Fruit fly (Drosophila melanogaster) Kc167 (cell line): ENCODE data around the gene CG3149.

Source experiments
- Myc ChIP-seq: fragments of >200 bp; optimal IDR thresholded peaks from 2 replicates; lab custom pipeline; 2017; ENCODE audit warnings: missing external identifiers
- Sin3A ChIP-seq: fragments of >200 bp; optimal IDR thresholded peaks from 2 replicates; lab custom pipeline; 2018; ENCODE audit warnings: missing external identifiers
- h ChIP-seq: fragments of >200 bp; optimal IDR thresholded peaks from 3 replicates; lab custom pipeline; 2018; ENCODE audit warnings: missing external identifiers
- insv ChIP-seq: fragments of >200 bp; optimal IDR thresholded peaks from 3 replicates; lab custom pipeline; 2018; ENCODE audit warnings: missing external identifiers
- psq ChIP-seq: fragments of >200 bp; optimal IDR thresholded peaks from 2 replicates; lab custom pipeline; 2017; ENCODE audit warnings: missing external identifiers
- ttk ChIP-seq: sonication (Bioruptor generic); optimal IDR thresholded peaks from 2 replicates; lab custom pipeline; 2017; ENCODE audit warnings: missing external identifiers

The CG3149 gene

DNA sequence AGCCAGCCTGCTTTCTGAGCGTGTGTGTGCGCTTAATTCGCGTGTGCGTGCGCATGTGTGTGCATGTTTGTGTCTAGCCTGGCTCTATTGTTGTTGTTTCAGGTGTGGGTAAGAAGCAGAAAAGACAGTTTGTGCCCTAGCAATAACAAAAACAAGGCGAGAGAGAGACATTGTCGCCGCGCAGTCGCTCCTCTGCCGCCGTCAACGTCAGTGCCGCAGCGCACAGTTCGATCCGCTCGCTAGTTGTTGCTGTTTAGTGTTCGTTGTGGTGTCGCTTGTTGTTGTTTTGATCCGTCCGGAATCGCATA lies 4.8 kb downstream of the CG3149 start:
- TF ChIP-seq Myc (lab: Kevin White, UChicago) (no peak), Sin3A (lab: Kevin White, UChicago) (no peak), ttk (lab: Kevin White, UChicago) (no peak), psq (lab: Kevin White, UChicago) (no peak), insv (lab: Kevin White, UChicago) (no peak), h (lab: Kevin White, UChicago) (no peak)

DNA sequence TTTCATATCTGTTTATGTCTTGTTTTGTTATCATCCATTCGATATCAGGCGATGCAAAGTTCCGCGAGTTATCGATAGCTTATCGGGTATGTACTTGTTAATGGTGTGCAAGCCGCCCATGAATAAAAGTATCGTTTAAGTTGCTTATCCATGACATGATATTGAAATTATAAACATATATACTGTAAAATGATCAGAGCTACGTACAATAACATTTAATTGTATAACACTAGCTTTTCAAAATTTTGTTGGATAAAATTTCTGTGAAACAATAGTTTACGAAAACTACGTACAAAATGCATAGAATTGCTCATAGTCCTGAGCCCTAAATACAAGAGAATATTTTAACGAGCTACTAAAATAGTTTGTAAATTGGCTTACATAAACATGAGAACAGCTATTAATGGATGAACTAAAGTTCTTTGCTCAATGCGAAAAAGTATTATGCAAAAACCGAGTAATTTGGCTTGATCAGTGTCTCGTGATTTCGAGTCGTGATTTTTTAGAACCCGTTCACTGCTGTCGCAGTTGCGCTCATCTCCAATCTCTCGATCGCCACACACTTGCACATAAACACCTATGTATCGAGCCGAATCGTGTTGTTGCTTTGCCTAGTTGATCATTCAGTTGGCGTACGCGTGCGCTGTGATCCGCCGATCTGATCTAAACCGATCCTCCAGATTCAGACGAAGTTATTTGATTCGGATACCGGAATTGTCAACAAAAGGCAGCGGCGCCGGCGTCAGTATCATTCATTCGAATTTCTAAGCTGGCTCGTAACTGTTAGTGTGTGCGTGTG lies 5.4 kb downstream of the CG3149 start, which contains the start of the genes PGAP1 and cv:
TSS of gene PGAP1 (minus strand) at position 57 of the 799 bp plus-strand sequence.
TSS of gene cv (plus strand) at position 586 of the 799 bp plus-strand sequence.
- TF ChIP-seq insv (lab: Kevin White, UChicago) (no peak), psq (lab: Kevin White, UChicago) (peak; percentile 79), h (lab: Kevin White, UChicago) (no peak), Myc (lab: Kevin White, UChicago) (no peak), ttk (lab: Kevin White, UChicago) (no peak), Sin3A (lab: Kevin White, UChicago) (no peak)

DNA sequence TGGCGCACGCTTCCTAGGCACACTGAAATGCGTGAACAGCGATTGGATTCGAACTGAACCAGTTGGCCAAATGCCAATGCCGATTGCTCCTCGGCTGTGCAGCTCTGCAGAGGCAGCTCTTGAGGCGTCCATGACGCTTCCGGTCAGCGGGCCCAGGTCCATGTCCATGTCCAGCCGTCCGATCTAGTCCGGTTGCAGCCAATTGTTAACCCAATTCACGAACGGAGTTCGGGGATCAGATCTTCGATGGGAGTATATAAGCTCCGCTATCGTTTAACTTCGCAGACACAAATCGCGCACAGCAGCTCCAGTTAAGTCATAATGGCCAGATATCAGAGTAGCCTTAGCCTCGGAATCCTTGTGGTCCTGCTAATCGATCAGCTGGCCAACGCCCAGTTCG lies 12.1 kb downstream of the CG3149 start, which contains the start of gene CG42449:
TSS of gene CG42449 (plus strand) at position 301 of the 400 bp plus-strand sequence.
- no peak for TF ChIP-seq ttk (lab: Kevin White, UChicago)
- TF ChIP-seq h (lab: Kevin White, UChicago), result no peak
- TF ChIP-seq insv (lab: Kevin White, UChicago), result no peak
- TF ChIP-seq Sin3A (lab: Kevin White, UChicago), result no peak
- TF ChIP-seq psq (lab: Kevin White, UChicago), result no peak
- TF ChIP-seq Myc (lab: Kevin White, UChicago), result no peak

DNA sequence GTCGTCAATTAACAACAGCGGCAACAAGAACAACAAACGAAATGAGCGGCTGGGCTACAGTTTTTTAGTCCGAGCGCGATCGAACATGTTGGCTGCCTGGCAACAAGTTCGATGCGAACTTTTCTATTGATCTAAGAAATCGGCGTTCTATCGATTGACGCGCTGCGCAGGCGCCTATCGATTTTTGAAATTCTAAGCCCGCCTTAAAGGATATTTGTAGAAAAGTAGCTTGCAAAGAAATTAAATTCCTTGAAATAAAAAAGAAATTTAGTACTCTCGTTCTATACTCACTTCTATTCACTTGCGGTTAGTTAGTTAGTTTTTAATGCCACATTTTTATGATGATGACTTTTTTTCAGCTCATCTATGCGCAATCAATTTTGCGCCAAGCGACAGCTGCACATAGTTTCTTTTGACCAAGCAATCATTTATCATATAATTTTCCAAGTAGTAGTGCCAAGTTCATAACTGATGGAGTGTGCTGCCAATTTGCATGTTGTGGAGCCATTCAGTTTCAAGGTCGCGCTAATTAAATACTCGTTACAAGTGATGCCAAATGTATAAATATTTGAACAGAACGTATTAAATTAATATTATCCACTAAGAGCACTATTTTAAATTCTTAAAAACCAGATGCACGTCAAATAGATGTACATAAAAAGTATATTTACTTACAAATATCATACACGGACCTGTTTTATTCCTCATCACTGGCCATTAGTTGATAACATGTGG lies 14.9 kb downstream of the CG3149 start, which contains the start of the genes Tre1 and Gr5a:
TSS of gene Tre1 (minus strand) at position 45 of the 735 bp plus-strand sequence.
TSS of gene Gr5a (plus strand) at position 685 of the 735 bp plus-strand sequence.
- TF ChIP-seq ttk (lab: Kevin White, UChicago) (no peak), psq (lab: Kevin White, UChicago) (no peak), h (lab: Kevin White, UChicago) (no peak), Sin3A (lab: Kevin White, UChicago) (no peak), insv (lab: Kevin White, UChicago) (no peak), Myc (lab: Kevin White, UChicago) (no peak)

DNA sequence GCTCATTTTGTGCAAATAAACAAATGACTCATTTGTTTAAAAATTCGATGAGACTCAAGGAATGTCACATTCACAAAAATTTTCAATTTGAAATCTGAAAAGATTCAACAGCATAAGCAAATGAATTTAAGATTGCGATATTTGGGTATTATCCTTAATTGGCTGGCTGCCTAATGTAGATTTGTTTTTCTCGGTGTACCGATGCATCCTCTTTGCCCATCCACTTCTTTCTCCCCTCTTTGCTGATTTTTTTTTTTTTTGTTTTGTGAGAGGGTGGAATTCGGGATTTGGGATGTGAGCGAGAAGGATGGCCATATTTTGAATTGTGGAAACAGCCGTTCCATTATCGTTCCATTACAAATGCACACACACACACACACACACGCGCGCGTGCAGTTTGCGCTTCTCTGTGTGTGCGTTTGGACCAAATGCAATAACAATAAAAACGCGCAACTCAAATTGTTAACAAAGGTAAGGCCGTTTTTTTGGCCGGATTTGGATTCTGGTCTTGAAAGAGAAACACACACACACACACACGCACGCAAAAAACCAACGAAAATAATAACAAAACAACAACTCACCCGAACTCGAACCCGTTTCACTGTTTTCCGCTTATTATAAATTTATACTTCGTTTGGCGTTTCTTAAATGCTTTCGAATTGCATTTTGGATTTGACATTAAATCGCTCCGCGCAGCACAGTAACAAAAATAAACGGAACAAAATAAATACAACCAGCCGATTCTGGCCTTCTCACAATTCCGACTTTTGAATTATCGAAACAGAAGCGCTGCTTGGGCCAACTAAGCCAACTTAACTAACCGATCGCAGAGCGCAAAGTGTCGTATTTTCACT lies 15.7 kb downstream of the CG3149 start:
- TF ChIP-seq ttk (lab: Kevin White, UChicago) (no peak), Sin3A (lab: Kevin White, UChicago) (no peak), Myc (lab: Kevin White, UChicago) (no peak), insv (lab: Kevin White, UChicago) (no peak), psq (lab: Kevin White, UChicago) (no peak), h (lab: Kevin White, UChicago) (no peak)

DNA sequence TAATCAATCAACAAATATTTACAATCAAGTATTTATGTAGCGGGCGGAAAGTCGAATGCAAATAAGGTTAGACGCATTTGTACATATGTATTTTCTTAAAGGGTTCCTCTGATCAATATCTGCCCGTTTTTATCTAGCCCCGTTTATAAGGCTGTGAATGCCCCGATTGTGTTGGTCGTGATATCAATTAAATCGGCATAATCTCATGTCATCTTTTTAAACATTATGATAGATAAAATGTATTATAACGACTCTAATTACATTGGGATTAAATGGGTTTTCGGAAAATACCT lies 16.9 kb downstream of the CG3149 start:
- no peak for TF ChIP-seq Sin3A (lab: Kevin White, UChicago)
- no peak for TF ChIP-seq ttk (lab: Kevin White, UChicago)
- no peak for TF ChIP-seq insv (lab: Kevin White, UChicago)
- TF ChIP-seq psq (lab: Kevin White, UChicago), result no peak

DNA sequence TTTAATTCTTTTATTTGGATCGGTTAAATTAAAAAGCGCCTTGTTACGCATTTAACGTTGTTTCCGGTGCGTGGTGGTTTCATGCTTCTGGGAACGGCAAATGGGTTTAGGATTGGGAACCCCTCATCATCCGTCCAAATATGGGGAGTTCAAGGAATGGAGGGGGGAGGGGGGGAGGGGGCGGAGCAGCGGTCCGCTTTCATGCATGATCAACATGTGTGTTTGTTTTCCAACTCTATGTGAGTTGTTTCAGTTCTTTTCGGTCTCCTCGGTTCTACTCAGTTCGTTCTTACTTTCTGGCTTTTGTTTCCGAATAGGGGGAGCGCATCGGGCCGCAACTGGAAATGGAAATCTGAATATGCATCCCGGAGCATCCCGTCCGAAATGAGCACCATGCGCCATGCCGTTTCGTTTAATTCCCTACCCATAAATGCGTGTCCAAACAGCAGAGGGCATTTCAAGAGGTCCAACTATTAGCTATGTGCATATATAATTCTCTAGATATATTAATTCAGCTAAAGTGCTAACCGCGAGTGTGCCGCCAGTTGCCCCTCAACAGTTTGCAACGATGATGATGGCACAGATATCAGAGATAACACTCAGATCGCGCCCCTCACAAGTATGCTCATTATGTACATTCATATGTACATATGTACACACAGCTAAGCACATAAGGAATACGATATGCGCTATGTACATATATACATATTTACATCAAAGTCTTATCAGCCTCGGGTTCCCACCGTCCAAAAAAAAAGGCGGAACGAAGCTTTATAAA lies 17.4 kb downstream of the CG3149 start:
- no peak for TF ChIP-seq psq (lab: Kevin White, UChicago)
- no peak for TF ChIP-seq ttk (lab: Kevin White, UChicago)
- TF ChIP-seq insv (lab: Kevin White, UChicago), result no peak

DNA sequence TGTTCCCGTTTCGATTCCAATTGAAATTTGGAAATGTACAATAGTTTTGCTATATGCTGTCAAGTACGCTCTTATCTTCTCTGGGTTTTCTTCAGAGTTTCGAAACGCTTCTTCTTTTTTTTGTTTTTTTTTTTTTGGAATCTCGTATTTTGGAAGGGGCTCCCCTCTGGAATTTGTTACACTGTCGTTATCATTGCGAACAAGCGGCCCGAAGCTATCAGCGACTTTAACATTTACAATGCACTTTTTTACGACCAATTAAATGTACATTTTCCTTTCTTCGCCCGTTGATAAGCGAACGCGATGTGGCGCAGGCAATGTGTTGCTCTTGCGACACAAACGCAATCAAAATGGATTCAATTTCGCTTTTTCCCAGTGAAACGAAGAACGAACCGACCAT lies 18.1 kb downstream of the CG3149 start:
- TF ChIP-seq psq (lab: Kevin White, UChicago) (no peak), Sin3A (lab: Kevin White, UChicago) (no peak), ttk (lab: Kevin White, UChicago) (no peak), Myc (lab: Kevin White, UChicago) (no peak), h (lab: Kevin White, UChicago) (no peak), insv (lab: Kevin White, UChicago) (no peak)

DNA sequence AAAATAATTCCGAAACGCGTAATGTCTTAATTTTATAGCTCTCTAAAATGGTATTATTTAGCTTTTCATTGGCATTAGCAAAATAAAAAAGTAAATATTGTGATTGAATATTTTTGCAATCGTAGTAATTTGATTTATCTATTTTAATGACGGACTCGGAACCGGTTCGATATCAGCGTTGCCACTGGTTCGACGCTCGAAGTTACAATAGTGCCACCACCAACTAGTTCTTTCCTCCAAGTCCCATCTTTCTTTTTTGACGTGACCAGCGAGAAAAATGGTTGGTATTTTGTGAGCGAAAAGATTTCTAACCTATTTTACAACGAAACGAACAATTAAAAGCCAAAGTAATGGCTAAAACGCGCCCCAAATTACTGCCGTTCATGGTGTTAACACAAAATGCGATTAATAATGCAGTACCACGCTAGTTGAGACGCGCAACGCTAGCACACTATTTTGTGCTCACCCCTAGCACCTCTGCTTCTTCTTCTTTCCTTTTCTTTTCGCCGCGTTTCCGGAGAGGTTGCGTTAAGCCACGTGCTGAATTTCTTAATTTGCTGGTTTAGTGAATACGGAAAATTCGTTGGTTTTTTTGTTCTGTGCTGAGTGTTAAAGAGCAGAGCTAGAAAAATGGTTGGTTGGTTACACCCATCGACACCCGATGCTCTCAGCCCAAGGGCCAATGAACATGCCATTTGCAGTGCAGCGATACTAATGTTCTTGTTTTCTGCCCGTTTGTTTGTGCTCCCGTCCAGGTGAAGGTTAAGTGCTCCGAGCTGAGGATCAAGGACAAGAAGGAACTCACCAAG lies 22.6 kb downstream of the CG3149 start, which contains the start of gene RpL35:
TSS of gene RpL35 (plus strand) at position 159 of the 809 bp plus-strand sequence.
- TF ChIP-seq psq (lab: Kevin White, UChicago), result no peak
- TF ChIP-seq Myc (lab: Kevin White, UChicago), result no peak
- TF ChIP-seq Sin3A (lab: Kevin White, UChicago), result no peak
- no peak for TF ChIP-seq insv (lab: Kevin White, UChicago)
- TF ChIP-seq h (lab: Kevin White, UChicago), result no peak
- TF ChIP-seq ttk (lab: Kevin White, UChicago), result no peak
